Fruit fly (Drosophila melanogaster) whole organism, embryonic: ENCODE measurements around the gene CG6126.
A peak's percentile ranks its signal among the peaks of the same experiment; 100 is the strongest.

ENCODE experiments used
- CG10366 ChIP-seq: fragments of 200-800 bp; sonication (Bioruptor generic); IDR thresholded peaks from 2 replicates; pipeline ENCODE4 v1.3.6; 2022; ENCODE audit warnings: missing biosample characterization, missing genetic modification characterization
- CG10959 ChIP-seq: fragments of 200-800 bp; sonication (Bioruptor generic); IDR thresholded peaks from 2 replicates; pipeline ENCODE4 v1.3.6; 2022; ENCODE audit warnings: missing biosample characterization, missing genetic modification characterization
- CG10979 ChIP-seq: fragments of 200-800 bp; sonication (Bioruptor generic); optimal IDR thresholded peaks from 2 replicates; lab custom pipeline; 2018; ENCODE audit warnings: missing biosample characterization, mild to moderate bottlenecking, missing genetic modification characterization, moderate library complexity
- CG11456 ChIP-seq: fragments of 200-800 bp; sonication (Bioruptor generic); IDR thresholded peaks from 3 replicates; pipeline ENCODE4 v1.3.6; 2022; ENCODE audit warnings: missing biosample characterization, missing genetic modification characterization
- CG13287 ChIP-seq: fragments of 200-800 bp; sonication (Bioruptor generic); IDR thresholded peaks from 2 replicates; pipeline ENCODE4 v1.3.6; 2022; ENCODE audit warnings: missing biosample characterization, missing genetic modification characterization; ENCODE audit not compliant: partially characterized antibody
- CG14014 ChIP-seq: fragments of 200-800 bp; sonication (Bioruptor generic); IDR thresholded peaks from 2 replicates; pipeline ENCODE4 v1.3.6; 2022; ENCODE audit warnings: missing biosample characterization, missing genetic modification characterization
- CG14050 ChIP-seq: fragments of 200-800 bp; sonication (Bioruptor generic); IDR thresholded peaks from 3 replicates; pipeline ENCODE4 v1.3.6; 2022; ENCODE audit warnings: missing biosample characterization, missing genetic modification characterization
- CG14667 ChIP-seq: fragments of 200-800 bp; sonication (Bioruptor generic); IDR thresholded peaks from 2 replicates; pipeline ENCODE4 v1.3.6; 2022; ENCODE audit warnings: missing biosample characterization, missing genetic modification characterization
- CG17361 ChIP-seq: fragments of 200-800 bp; sonication (Bioruptor generic); IDR thresholded peaks from 3 replicates; pipeline ENCODE4 v1.3.6; 2022; ENCODE audit warnings: missing biosample characterization, missing genetic modification characterization
- CG17385 ChIP-seq: fragments of 200-800 bp; sonication (Bioruptor generic); optimal IDR thresholded peaks from 3 replicates; lab custom pipeline; 2018; ENCODE audit warnings: missing biosample characterization, mild to moderate bottlenecking, missing genetic modification characterization
- CG2116 ChIP-seq: fragments of 200-800 bp; sonication (Bioruptor generic); optimal IDR thresholded peaks from 3 replicates; lab custom pipeline; 2018; ENCODE audit warnings: missing biosample characterization, mild to moderate bottlenecking, missing genetic modification characterization
- CG30431 ChIP-seq: fragments of 200-800 bp; sonication (Bioruptor generic); optimal IDR thresholded peaks from 2 replicates; lab custom pipeline; 2017; ENCODE audit warnings: missing biosample characterization, missing genetic modification characterization
- CG31441 ChIP-seq: fragments of 200-800 bp; sonication (Bioruptor generic); IDR thresholded peaks from 2 replicates; pipeline ENCODE4 v1.3.6; 2022; ENCODE audit warnings: missing biosample characterization, missing genetic modification characterization
- CG32772 ChIP-seq: fragments of 200-800 bp; sonication (Bioruptor generic); IDR thresholded peaks from 2 replicates; pipeline ENCODE4 v1.3.6; 2022; ENCODE audit warnings: missing biosample characterization, missing genetic modification characterization
- CG33213 ChIP-seq: fragments of 200-800 bp; sonication (Bioruptor generic); optimal IDR thresholded peaks from 3 replicates; lab custom pipeline; 2016; ENCODE audit warnings: missing biosample characterization, missing genetic modification characterization
- CG34422 ChIP-seq: fragments of 200-800 bp; sonication (Bioruptor generic); IDR thresholded peaks from 3 replicates; pipeline ENCODE4 v1.3.6; 2022; ENCODE audit warnings: missing biosample characterization, missing genetic modification characterization
- CG4404 ChIP-seq: fragments of 200-800 bp; sonication (Bioruptor generic); IDR thresholded peaks from 2 replicates; pipeline ENCODE4 v1.3.6; 2022; ENCODE audit warnings: missing biosample characterization, missing genetic modification characterization
- CG4617 ChIP-seq: fragments of 200-800 bp; sonication (Bioruptor generic); optimal IDR thresholded peaks from 3 replicates; lab custom pipeline; 2016; ENCODE audit warnings: missing biosample characterization, missing genetic modification characterization, borderline replicate concordance
- CG5953 ChIP-seq: fragments of 200-800 bp; sonication (Bioruptor generic); IDR thresholded peaks from 2 replicates; pipeline ENCODE4 v1.3.6; 2022; ENCODE audit warnings: missing biosample characterization, missing genetic modification characterization
- CG7271 ChIP-seq: fragments of 200-800 bp; sonication (Bioruptor generic); optimal IDR thresholded peaks from 2 replicates; lab custom pipeline; 2018; ENCODE audit warnings: missing biosample characterization, mild to moderate bottlenecking, missing genetic modification characterization, moderate library complexity
- CG8478 ChIP-seq: fragments of >200 bp; optimal IDR thresholded peaks from 2 replicates; lab custom pipeline; 2018
- Fer1 ChIP-seq: fragments of 200-800 bp; sonication (Bioruptor generic); optimal IDR thresholded peaks from 2 replicates; lab custom pipeline; 2017; ENCODE audit warnings: missing biosample characterization, mild to moderate bottlenecking, missing genetic modification characterization
- HHEX ChIP-seq: fragments of 200-800 bp; sonication (Bioruptor generic); optimal IDR thresholded peaks from 3 replicates; lab custom pipeline; 2017; ENCODE audit warnings: missing biosample characterization, mild to moderate bottlenecking, missing genetic modification characterization, missing genetic modification reagents
- HLH54F ChIP-seq: fragments of 200-800 bp; sonication (Bioruptor generic); optimal IDR thresholded peaks from 3 replicates; lab custom pipeline; 2016; ENCODE audit warnings: missing biosample characterization, missing genetic modification characterization
- HmgD ChIP-seq: fragments of 200-800 bp; sonication (Bioruptor generic); optimal IDR thresholded peaks from 3 replicates; lab custom pipeline; 2016; ENCODE audit warnings: missing biosample characterization, missing genetic modification characterization
- Max ChIP-seq: fragments of 200-800 bp; sonication (Bioruptor generic); optimal IDR thresholded peaks from 2 replicates; lab custom pipeline; 2016; ENCODE audit warnings: missing biosample characterization, mild to moderate bottlenecking, missing genetic modification characterization
- Mrtf ChIP-seq: fragments of 200-800 bp; sonication (Bioruptor generic); IDR thresholded peaks from 3 replicates; pipeline ENCODE4 v1.3.6; 2022; ENCODE audit warnings: missing biosample characterization, missing genetic modification characterization
- Nf-YC ChIP-seq: fragments of 200-800 bp; optimal IDR thresholded peaks from 3 replicates; lab custom pipeline; 2019; ENCODE audit warnings: missing biosample characterization, mild to moderate bottlenecking, missing genetic modification characterization, moderate library complexity
- Sox100B ChIP-seq: fragments of 200-800 bp; sonication (Bioruptor generic); optimal IDR thresholded peaks from 3 replicates; lab custom pipeline; 2018; ENCODE audit warnings: missing biosample characterization, mild to moderate bottlenecking, missing genetic modification characterization
- ab ChIP-seq: fragments of 200-800 bp; sonication (Bioruptor generic); optimal IDR thresholded peaks from 2 replicates; lab custom pipeline; 2016; ENCODE audit warnings: missing biosample characterization, missing genetic modification characterization
- abd-A ChIP-seq: fragments of 200-800 bp; sonication (Bioruptor generic); optimal IDR thresholded peaks from 3 replicates; lab custom pipeline; 2019; ENCODE audit warnings: missing biosample characterization, mild to moderate bottlenecking, missing genetic modification characterization, moderate library complexity
- ac ChIP-seq: fragments of 200-800 bp; sonication (Bioruptor generic); optimal IDR thresholded peaks from 3 replicates; lab custom pipeline; 2017; ENCODE audit warnings: missing biosample characterization, mild to moderate bottlenecking, missing genetic modification characterization
- bab2 ChIP-seq: fragments of 200-800 bp; sonication (Bioruptor generic); optimal IDR thresholded peaks from 2 replicates; lab custom pipeline; 2016; ENCODE audit warnings: missing biosample characterization, missing genetic modification characterization
- ci ChIP-seq: fragments of 200-800 bp; sonication (Bioruptor generic); IDR thresholded peaks from 3 replicates; pipeline ENCODE4 v1.3.6; 2022; ENCODE audit warnings: missing biosample characterization, missing genetic modification characterization
- croc ChIP-seq: fragments of 200-800 bp; sonication (Bioruptor generic); conservative IDR thresholded peaks from 3 replicates; pipeline ENCODE4 v1.3.6; 2022; ENCODE audit warnings: missing biosample characterization, missing genetic modification characterization
- ems ChIP-seq: fragments of 200-800 bp; sonication (Bioruptor generic); optimal IDR thresholded peaks from 3 replicates; lab custom pipeline; 2016; ENCODE audit warnings: missing biosample characterization, missing genetic modification characterization
- eyg ChIP-seq: fragments of 200-800 bp; sonication (Bioruptor generic); optimal IDR thresholded peaks from 3 replicates; lab custom pipeline; 2016; ENCODE audit warnings: missing biosample characterization, missing genetic modification characterization
- gem ChIP-seq: fragments of 200-800 bp; sonication (Bioruptor generic); optimal IDR thresholded peaks from 2 replicates; lab custom pipeline; 2019; ENCODE audit warnings: missing biosample characterization, mild to moderate bottlenecking, missing genetic modification characterization, moderate library complexity
- gt ChIP-seq: fragments of 200-800 bp; sonication (Bioruptor generic); IDR thresholded peaks from 2 replicates; pipeline ENCODE4 v1.3.6; 2022; ENCODE audit warnings: missing biosample characterization, missing genetic modification characterization
- hbn ChIP-seq: fragments of 200-800 bp; sonication (Bioruptor generic); IDR thresholded peaks from 2 replicates; pipeline ENCODE4 v1.3.6; 2022; ENCODE audit warnings: missing biosample characterization, missing genetic modification characterization; ENCODE audit not compliant: partially characterized antibody
- hth ChIP-seq: fragments of >200 bp; optimal IDR thresholded peaks from 2 replicates; lab custom pipeline; 2017; ENCODE audit warnings: inconsistent platforms
- kay ChIP-seq: fragments of 200-800 bp; sonication (Bioruptor generic); optimal IDR thresholded peaks from 2 replicates; lab custom pipeline; 2016; ENCODE audit warnings: missing biosample characterization, missing genetic modification characterization
- nom ChIP-seq: fragments of 200-800 bp; sonication (Bioruptor generic); optimal IDR thresholded peaks from 2 replicates; lab custom pipeline; 2017; ENCODE audit warnings: missing biosample characterization, missing genetic modification characterization, mild to moderate bottlenecking, moderate library complexity, missing genetic modification reagents
- pita ChIP-seq: fragments of 200-800 bp; sonication (Bioruptor generic); optimal IDR thresholded peaks from 2 replicates; lab custom pipeline; 2017; ENCODE audit warnings: missing biosample characterization, mild to moderate bottlenecking, missing genetic modification characterization
- psq ChIP-seq: fragments of 200-800 bp; sonication (Bioruptor generic); optimal IDR thresholded peaks from 2 replicates; lab custom pipeline; 2017; ENCODE audit warnings: missing biosample characterization, missing genetic modification characterization
- repo ChIP-seq: fragments of 200-800 bp; sonication (Bioruptor generic); optimal IDR thresholded peaks from 2 replicates; lab custom pipeline; 2016; ENCODE audit warnings: missing biosample characterization, missing genetic modification characterization
- rib ChIP-seq: fragments of 200-800 bp; sonication (Bioruptor generic); IDR thresholded peaks from 2 replicates; pipeline ENCODE4 v1.3.6; 2022; ENCODE audit warnings: missing biosample characterization, missing genetic modification characterization
- sisA ChIP-seq: fragments of 200-800 bp; sonication (Bioruptor generic); IDR thresholded peaks from 2 replicates; pipeline ENCODE4 v1.3.6; 2022; ENCODE audit warnings: missing biosample characterization, missing genetic modification characterization
- slbo ChIP-seq: fragments of 200-800 bp; sonication (Bioruptor generic); IDR thresholded peaks from 2 replicates; pipeline ENCODE4 v1.3.6; 2022; ENCODE audit warnings: missing biosample characterization, missing genetic modification characterization
- tap ChIP-seq: fragments of 200-800 bp; optimal IDR thresholded peaks from 3 replicates; lab custom pipeline; 2019; ENCODE audit warnings: missing biosample characterization, mild to moderate bottlenecking, missing genetic modification characterization, moderate library complexity
- wdn ChIP-seq: fragments of 200-800 bp; sonication (Bioruptor generic); IDR thresholded peaks from 2 replicates; pipeline ENCODE4 v1.3.6; 2022; ENCODE audit warnings: missing biosample characterization, missing genetic modification characterization
- zfh2 ChIP-seq: fragments of 200-800 bp; sonication (Bioruptor generic); optimal IDR thresholded peaks from 2 replicates; lab custom pipeline; 2016; ENCODE audit warnings: missing biosample characterization, missing genetic modification characterization

Gene CG6126

DNA sequence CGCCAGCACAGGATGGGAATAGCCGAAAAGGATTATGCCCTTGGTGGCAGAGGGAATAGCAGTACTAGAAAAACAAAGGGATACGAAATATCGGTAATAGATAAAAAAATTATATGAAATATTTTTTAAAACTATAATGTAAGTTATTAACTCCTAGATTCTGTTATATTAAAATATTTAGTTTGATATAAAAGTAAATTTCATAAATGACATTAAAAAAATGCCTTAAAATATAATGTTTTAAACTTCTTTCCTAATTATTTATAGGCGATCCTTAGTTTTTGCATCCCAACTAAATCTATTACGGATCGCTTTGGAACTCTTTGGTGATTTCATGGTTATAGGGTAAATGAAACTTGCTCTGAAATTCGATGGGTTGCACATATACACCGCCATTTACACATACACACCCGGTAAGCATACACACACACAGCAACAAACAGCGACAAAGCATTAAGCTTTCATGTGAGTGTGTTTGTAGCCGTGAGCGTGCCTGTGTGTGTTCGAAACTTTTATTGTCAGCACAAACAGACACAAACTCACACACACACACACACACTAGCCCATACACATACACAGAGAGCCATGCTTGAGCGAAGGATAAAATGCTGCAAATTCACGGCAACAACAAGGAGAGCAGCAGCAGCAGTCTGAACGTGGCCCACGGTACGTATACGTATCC lies 11.1 kb upstream of the CG6126 start (continued):
- no peak for TF ChIP-seq wdn (GFP tag; lab: Robert Waterston, UW)
- no peak for TF ChIP-seq CG14667 (GFP tag; lab: Robert Waterston, UW)
- no peak for TF ChIP-seq ab (GFP tag; lab: Kevin White, UChicago)
- TF ChIP-seq Max (GFP tag; lab: Kevin White, UChicago), result no peak
- no peak for TF ChIP-seq gt (GFP tag; lab: Robert Waterston, UW)
- no peak for TF ChIP-seq CG32772 (GFP tag; lab: Robert Waterston, UW)
- TF ChIP-seq nom, result peak; percentile 1
- peak; percentile 68 for TF ChIP-seq gem (tag; lab: Kevin White, UChicago)
- TF ChIP-seq kay (GFP tag; lab: Kevin White, UChicago), result no peak
- peak; percentile 32 for TF ChIP-seq Nf-YC
- no peak for TF ChIP-seq ac
- TF ChIP-seq CG13287, result no peak
- TF ChIP-seq CG10959 (GFP tag; lab: Robert Waterston, UW), result no peak
- TF ChIP-seq CG5953 (GFP tag; lab: Robert Waterston, UW), result no peak
- no peak for TF ChIP-seq Mrtf (GFP tag; lab: Robert Waterston, UW)
- no peak for TF ChIP-seq psq (GFP tag; lab: Kevin White, UChicago)
- TF ChIP-seq HLH54F, result no peak
- no peak for TF ChIP-seq CG8478 (lab: Kevin White, UChicago)
- no peak for TF ChIP-seq CG2116
- no peak for TF ChIP-seq HHEX (GFP tag; lab: Kevin White, UChicago)
- TF ChIP-seq bab2 (GFP tag; lab: Kevin White, UChicago), result no peak
- no peak for TF ChIP-seq CG10366 (GFP tag; lab: Robert Waterston, UW)
- no peak; the same call in 2 of the 3 replicates for TF ChIP-seq croc (GFP tag; lab: Robert Waterston, UW)
- no peak for TF ChIP-seq tap
- no peak for TF ChIP-seq ci (GFP tag; lab: Robert Waterston, UW)
- TF ChIP-seq CG17385, result peak; percentile 31
- no peak for TF ChIP-seq CG4404
- TF ChIP-seq sisA (GFP tag; lab: Robert Waterston, UW), result no peak
- TF ChIP-seq CG7271 (tag; lab: Kevin White, UChicago), result no peak
- no peak for TF ChIP-seq hbn (GFP tag; lab: Robert Waterston, UW)
- no peak for TF ChIP-seq CG30431 (GFP tag; lab: Kevin White, UChicago)
- no peak for TF ChIP-seq CG14014 (GFP tag; lab: Robert Waterston, UW)
- no peak for TF ChIP-seq HmgD
- peak; percentile 31 for TF ChIP-seq Fer1 (GFP tag; lab: Kevin White, UChicago)
- no peak for TF ChIP-seq eyg (GFP tag; lab: Kevin White, UChicago)
- TF ChIP-seq CG4617 (GFP tag; lab: Kevin White, UChicago), result no peak
- peak; percentile 58 for TF ChIP-seq Sox100B (GFP tag; lab: Kevin White, UChicago)
- TF ChIP-seq zfh2 (GFP tag; lab: Kevin White, UChicago), result no peak
- TF ChIP-seq rib (GFP tag; lab: Robert Waterston, UW), result no peak
- TF ChIP-seq CG14050 (GFP tag; lab: Robert Waterston, UW), result no peak
- TF ChIP-seq abd-A, result peak; percentile 82
- no peak for TF ChIP-seq CG34422 (GFP tag; lab: Robert Waterston, UW)
- no peak for TF ChIP-seq CG33213 (GFP tag; lab: Kevin White, UChicago)
- no peak for TF ChIP-seq hth
- no peak for TF ChIP-seq repo (GFP tag; lab: Kevin White, UChicago)
- no peak for TF ChIP-seq ems (GFP tag; lab: Kevin White, UChicago)
- peak; percentile 14 for TF ChIP-seq CG10979 (tag; lab: Kevin White, UChicago)
- TF ChIP-seq slbo (GFP tag; lab: Robert Waterston, UW), result peak; percentile 31; the same call in 1 of the 2 replicates
- no peak for TF ChIP-seq pita (GFP tag; lab: Kevin White, UChicago)
- TF ChIP-seq CG11456 (GFP tag; lab: Robert Waterston, UW), result no peak
- peak; percentile 64; the same call in 2 of the 3 replicates for TF ChIP-seq CG17361 (GFP tag; lab: Robert Waterston, UW)
- peak; percentile 52; the same call in 1 of the 2 replicates for TF ChIP-seq CG31441 (GFP tag; lab: Robert Waterston, UW)
